Fruit fly (Drosophila melanogaster): ENCODE measurements around the gene Spn77Bb.

The Spn77Bb gene

DNA sequence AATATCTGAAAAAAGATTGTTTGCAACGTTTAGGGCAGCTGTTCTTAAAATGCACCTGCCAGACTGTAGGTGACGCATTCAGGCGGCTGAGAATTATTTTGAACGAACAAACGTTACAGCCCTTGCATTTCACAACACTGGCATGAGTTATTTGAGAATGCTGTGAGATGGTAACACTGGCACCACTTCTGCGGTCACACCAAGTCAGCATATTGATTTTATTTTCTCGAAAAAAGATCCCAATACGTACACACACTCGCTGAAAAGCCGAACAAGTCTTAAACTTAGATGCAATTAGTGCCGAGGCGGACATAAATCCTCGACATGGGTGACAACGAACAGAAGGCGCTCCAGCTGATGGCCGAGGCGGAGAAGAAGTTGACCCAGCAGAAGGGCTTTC, 7.3 kb upstream of the Spn77Bb start, which contains the start of gene alphaSnap (continued):
- TF ChIP-seq Bdp1 (GFP tag; optimal IDR thresholded peaks at IDR 0.05) (peak; percentile 6), CG32532 (GFP tag; IDR thresholded peaks at IDR 0.05) (peak; percentile 15; the same call in 1 of the 2 replicates), nmo (GFP tag; optimal IDR thresholded peaks at IDR 0.05) (peak; percentile 51), cas (GFP tag; IDR thresholded peaks at IDR 0.05) (no peak), Bteb2 (GFP tag; optimal IDR thresholded peaks at IDR 0.05) (peak; percentile 33), Antp (GFP tag; optimal IDR thresholded peaks at IDR 0.05) (peak; percentile 41), pb (GFP tag; optimal IDR thresholded peaks at IDR 0.05) (no peak), CG13624 (GFP tag; optimal IDR thresholded peaks at IDR 0.05) (peak; percentile 25), CG4707 (GFP tag; optimal IDR thresholded peaks at IDR 0.05) (no peak), Sin3A (optimal IDR thresholded peaks at IDR 0.05) (peak; percentile 45), ken (GFP tag; IDR thresholded peaks at IDR 0.05) (0 out of 3 replicates have a peak, but pooled peaks have one; percentile 37), slbo (GFP tag; IDR thresholded peaks at IDR 0.05) (peak; percentile 49), CG15514 (GFP tag; optimal IDR thresholded peaks at IDR 0.05) (peak; percentile 74), amos (GFP tag; IDR thresholded peaks at IDR 0.05; ENCODE audit: partially characterized antibody) (peak; percentile 44), Ets65A (GFP tag) (peak; percentile 92), CTCF (GFP tag; optimal IDR thresholded peaks at IDR 0.05) (peak; percentile 68), Bgb (GFP tag; IDR thresholded peaks at IDR 0.05; ENCODE audit: partially characterized antibody) (peak; percentile 45; the same call in 1 of the 2 replicates), grau (tag; optimal IDR thresholded peaks at IDR 0.05) (peak; percentile 42), pho (GFP tag; optimal IDR thresholded peaks at IDR 0.05) (peak; percentile 51), CG12236 (GFP tag; optimal IDR thresholded peaks at IDR 0.05) (peak; percentile 9), CHES-1-like (GFP tag; optimal IDR thresholded peaks at IDR 0.05) (peak; percentile 18), Optix (GFP tag; IDR thresholded peaks at IDR 0.05) (0 out of 3 replicates have a peak, but pooled peaks have one; percentile 6), CG16813 (GFP tag; IDR thresholded peaks at IDR 0.05; ENCODE audit: partially characterized antibody) (peak; percentile 36; the same call in 1 of the 3 replicates), fu2 (GFP tag; optimal IDR thresholded peaks at IDR 0.05) (peak; percentile 34), CG4617 (GFP tag; optimal IDR thresholded peaks at IDR 0.05; ENCODE audit: borderline replicate concordance) (peak; percentile 94), Eip74EF (GFP tag; optimal IDR thresholded peaks at IDR 0.05) (no peak), CG7839 (tag; optimal IDR thresholded peaks at IDR 0.05) (no peak), Dll (GFP tag; IDR thresholded peaks at IDR 0.05; ENCODE audit: partially characterized antibody) (0 out of 4 replicates have a peak, but pooled peaks have one; percentile 25), cwo (GFP tag; optimal IDR thresholded peaks at IDR 0.05) (no peak), stwl (tag; optimal IDR thresholded peaks at IDR 0.05) (peak; percentile 94), Hr3 (GFP tag; optimal IDR thresholded peaks at IDR 0.05) (peak; percentile 8), wek (GFP tag; optimal IDR thresholded peaks at IDR 0.05) (peak; percentile 2), CG17829 (tag; optimal IDR thresholded peaks at IDR 0.05) (peak; percentile 54), CG2712 (tag; optimal IDR thresholded peaks at IDR 0.05) (peak; percentile 27), CG33213 (GFP tag; optimal IDR thresholded peaks at IDR 0.05) (peak; percentile 60), ems (GFP tag; optimal IDR thresholded peaks at IDR 0.05) (peak; percentile 26), CG3847 (GFP tag; IDR thresholded peaks at IDR 0.05) (peak; percentile 55), CG17328 (GFP tag; IDR thresholded peaks at IDR 0.05) (no peak), CG12659 (GFP tag; optimal IDR thresholded peaks at IDR 0.05) (peak; percentile 76), hbn (GFP tag; IDR thresholded peaks at IDR 0.05; ENCODE audit: partially characterized antibody) (peak; percentile 46; the same call in 1 of the 2 replicates), HmgZ (tag; optimal IDR thresholded peaks at IDR 0.05) (peak; percentile 80), CoRest (tag; optimal IDR thresholded peaks at IDR 0.05) (peak; percentile 57), Fer1 (GFP tag; optimal IDR thresholded peaks at IDR 0.05) (peak; percentile 15), Ravus (GFP tag; IDR thresholded peaks at IDR 0.05) (no peak), Poxn (GFP tag; IDR thresholded peaks at IDR 0.05) (no peak), Chrac-16 (GFP tag; optimal IDR thresholded peaks at IDR 0.05) (no peak), knrl (GFP tag; IDR thresholded peaks at IDR 0.05; ENCODE audit: partially characterized antibody) (peak; percentile 30; the same call in 1 of the 3 replicates), dmrt11E (tag; optimal IDR thresholded peaks at IDR 0.05) (peak; percentile 8), Mad (GFP tag; optimal IDR thresholded peaks at IDR 0.05) (no peak), CG32767 (GFP tag; IDR thresholded peaks at IDR 0.05) (0 out of 2 replicates have a peak, but pooled peaks have one; percentile 44)
